Worm (Caenorhabditis elegans): ENCODE results near the gene tag-281.
"Not testable (repeated sequence)": the region's sequence is repeated elsewhere in the genome, so short reads cannot be mapped to it uniquely, and the experiment has no call there.

The tag-281 gene

DNA sequence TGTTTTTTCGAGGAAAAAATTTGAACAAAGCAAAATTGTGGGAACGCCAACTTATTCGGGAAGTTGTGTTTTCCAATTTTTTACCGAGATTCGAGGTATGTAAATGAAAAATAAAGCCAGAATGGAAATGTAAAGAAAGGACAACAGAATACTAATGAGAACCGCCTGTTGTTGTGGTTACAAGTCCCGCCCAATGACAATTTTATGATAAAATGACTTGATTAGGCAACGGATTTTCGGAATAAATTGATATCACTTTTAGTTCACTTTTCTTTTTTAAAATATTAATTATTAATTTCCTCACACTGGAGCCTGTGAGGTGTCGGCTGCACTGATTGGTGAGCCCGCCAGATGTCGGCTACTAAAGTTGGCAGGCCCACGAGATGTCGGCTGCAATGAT, 27.2 kb upstream of the tag-281 start, which contains the start of gene dct-12 (continued):
- TF ChIP-seq madf-2 (tag; optimal IDR thresholded peaks at IDR 0.05) (no peak), sox-2 (GFP tag; IDR thresholded peaks at IDR 0.05) (no peak)

- TF ChIP-seq dve-1 (tag; optimal IDR thresholded peaks at IDR 0.05) = no peak
- TF ChIP-seq ceh-45 (GFP tag; IDR thresholded peaks at IDR 0.05) = no peak
- TF ChIP-seq pqm-1 (tag; optimal IDR thresholded peaks at IDR 0.05) = no peak
- TF ChIP-seq tbx-2 (tag; optimal IDR thresholded peaks at IDR 0.05) = no peak
- TF ChIP-seq F13H6.1 (tag; optimal IDR thresholded peaks at IDR 0.05) = no peak
- TF ChIP-seq ceh-31 (tag; optimal IDR thresholded peaks at IDR 0.05) = no peak
- TF ChIP-seq K02D7.2 (tag; optimal IDR thresholded peaks at IDR 0.05) = no peak
- TF ChIP-seq madf-2 (tag; optimal IDR thresholded peaks at IDR 0.05) = no peak
- no peak for TF ChIP-seq pros-1 (tag; optimal IDR thresholded peaks at IDR 0.05)
- TF ChIP-seq fkh-10 (GFP tag; optimal IDR thresholded peaks at IDR 0.05) = no peak
- no peak for TF ChIP-seq sox-2 (GFP tag; IDR thresholded peaks at IDR 0.05)
- no peak for TF ChIP-seq gmeb-2 (tag; optimal IDR thresholded peaks at IDR 0.05)
- TF ChIP-seq ceh-30 (tag; optimal IDR thresholded peaks at IDR 0.05) = no peak
These were observed 24.2 kb upstream of the tag-281 start for ce11 chrII:12435202-12435872.

DNA sequence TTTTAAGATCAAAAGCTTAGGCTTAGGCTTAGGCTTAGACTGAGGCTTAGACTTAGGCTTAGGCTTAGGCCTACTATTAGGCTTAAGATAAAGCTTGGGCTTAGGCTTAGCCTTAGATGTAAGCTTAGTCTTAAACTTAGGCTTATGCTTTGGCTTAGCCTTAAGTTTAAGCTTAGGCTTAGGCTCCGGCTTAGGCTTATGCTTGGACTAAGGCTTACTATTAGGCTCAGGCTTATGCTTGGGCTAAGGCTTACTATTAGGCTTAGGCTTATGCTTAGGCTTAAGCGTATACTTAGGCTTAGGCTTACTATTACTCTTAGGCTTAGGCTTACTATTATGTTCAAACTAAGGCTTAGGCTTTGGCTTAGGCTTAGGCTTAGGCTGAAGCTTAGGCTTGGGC, 22.8 kb upstream of the tag-281 start:
- TF ChIP-seq dve-1 (tag; optimal IDR thresholded peaks at IDR 0.05) (peak; percentile 70), lin-11 (tag; optimal IDR thresholded peaks at IDR 0.05) (no peak), ceh-18 (tag; optimal IDR thresholded peaks at IDR 0.05) (no peak)

- TF ChIP-seq ceh-18 (tag; optimal IDR thresholded peaks at IDR 0.05) (no peak), ceh-14 (tag; optimal IDR thresholded peaks at IDR 0.05) (peak; percentile 39)
These were observed 21.1 kb upstream of the tag-281 start, which contains the start of gene Y57A10C.9 for ce11 chrII:12438441-12438840. Gene Y57A10C.9, minus strand, starts transcription at chrII:12438541.

DNA sequence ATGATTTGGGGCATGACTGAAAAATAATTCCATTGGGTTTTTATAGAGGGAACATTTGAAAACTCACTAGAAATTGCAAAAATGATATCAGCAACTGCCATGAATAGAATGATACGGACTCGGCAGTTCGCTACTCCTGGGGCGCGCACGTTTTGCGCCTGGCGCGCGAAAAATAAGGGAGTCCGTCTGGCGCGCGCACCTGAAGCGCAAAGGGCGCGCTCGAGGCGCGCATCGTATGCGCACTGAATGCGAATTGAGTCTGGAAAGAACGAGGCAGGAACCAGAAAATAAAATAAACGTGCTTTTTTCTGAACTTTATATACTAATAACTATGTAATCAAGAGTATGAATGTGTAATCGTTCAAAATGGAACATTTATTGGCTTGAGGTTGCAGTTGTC, 18.4 kb upstream of the tag-281 start, which contains the start of gene Y57A10C.10:
Gene Y57A10C.10, minus strand, starts transcription at position 101 of the 400 bp plus-strand sequence.
- TF ChIP-seq lin-11, pha-4, hlh-6 (tag; optimal IDR thresholded peaks at IDR 0.05): not testable (repeated sequence)

- no peak for TF ChIP-seq nfya-1 (tag; optimal IDR thresholded peaks at IDR 0.05)
- TF ChIP-seq lim-6 (tag; optimal IDR thresholded peaks at IDR 0.05) = no peak
- TF ChIP-seq F13H6.1 (tag; optimal IDR thresholded peaks at IDR 0.05) = no peak
- no peak for TF ChIP-seq pag-3 (tag; optimal IDR thresholded peaks at IDR 0.05; ENCODE audit: borderline replicate concordance)
- TF ChIP-seq ref-2 (tag; optimal IDR thresholded peaks at IDR 0.05) = no peak
- TF ChIP-seq fkh-10 (GFP tag; optimal IDR thresholded peaks at IDR 0.05) = no peak
- no peak for TF ChIP-seq ceh-19 (GFP tag; optimal IDR thresholded peaks at IDR 0.05)
- no peak for TF ChIP-seq fax-1 (tag; optimal IDR thresholded peaks at IDR 0.05)
- no peak for TF ChIP-seq fkh-6 (tag; optimal IDR thresholded peaks at IDR 0.05)
- no peak for TF ChIP-seq ceh-31 (tag; optimal IDR thresholded peaks at IDR 0.05)
- no peak for TF ChIP-seq pha-2 (tag; optimal IDR thresholded peaks at IDR 0.05)
- no peak for TF ChIP-seq odd-2 (tag; optimal IDR thresholded peaks at IDR 0.05)
- no peak for TF ChIP-seq ceh-48 (tag; optimal IDR thresholded peaks at IDR 0.05)
- no peak for TF ChIP-seq ceh-24 (tag; optimal IDR thresholded peaks at IDR 0.05)
- TF ChIP-seq unc-3 (GFP tag; conservative IDR thresholded peaks at IDR 0.05) = no peak
- TF ChIP-seq unc-3 (tag; optimal IDR thresholded peaks at IDR 0.05) = no peak
These were observed 14.7 kb upstream of the tag-281 start, which contains the start of the genes W05H5.1 and pitr-6 for ce11 chrII:12444679-12445376. Gene W05H5.1, minus strand, starts transcription at chrII:12444779. Gene pitr-6, plus strand, starts transcription at chrII:12445326.

All from whole organism, late embryonic.